Worm (Caenorhabditis elegans): ENCODE data around the gene citk-2.

The citk-2 gene

ce11 chrII:4987257-4987656 lies 12.1 kb upstream of the citk-2 start:
- TF ChIP-seq xbp-1 (tag; optimal IDR thresholded peaks at IDR 0.05) (no peak), nhr-90 (tag; optimal IDR thresholded peaks at IDR 0.05; ENCODE audit: poor library complexity) (no peak), mdl-1 (tag; optimal IDR thresholded peaks at IDR 0.05) (no peak), alr-1 (tag; optimal IDR thresholded peaks at IDR 0.05; ENCODE audit: borderline replicate concordance) (no peak)

- TF ChIP-seq isw-1 (GFP tag; IDR thresholded peaks at IDR 0.05) (no peak), fkh-10 (GFP tag; optimal IDR thresholded peaks at IDR 0.05) (no peak), fkh-8 (tag; optimal IDR thresholded peaks at IDR 0.05) (no peak), lin-14 (GFP tag; optimal IDR thresholded peaks at IDR 0.05) (no peak), mab-9 (GFP tag; IDR thresholded peaks at IDR 0.05) (no peak), blmp-1 (tag; optimal IDR thresholded peaks at IDR 0.05) (no peak), jun-1 (tag; optimal IDR thresholded peaks at IDR 0.05) (no peak), aly-2 (tag; optimal IDR thresholded peaks at IDR 0.05) (no peak), tbx-2 (tag; optimal IDR thresholded peaks at IDR 0.05) (no peak), pag-3 (tag; optimal IDR thresholded peaks at IDR 0.05; ENCODE audit: borderline replicate concordance, insufficient read depth) (no peak), efl-3 (GFP tag; optimal IDR thresholded peaks at IDR 0.05) (no peak), elt-3 (tag; optimal IDR thresholded peaks at IDR 0.05) (no peak)
These were observed 9.5 kb upstream of the citk-2 start, which contains the start of gene T27F7.12 for ce11 chrII:4989802-4990201. TSS of gene T27F7.12 (plus strand) at chrII:4990102.

DNA sequence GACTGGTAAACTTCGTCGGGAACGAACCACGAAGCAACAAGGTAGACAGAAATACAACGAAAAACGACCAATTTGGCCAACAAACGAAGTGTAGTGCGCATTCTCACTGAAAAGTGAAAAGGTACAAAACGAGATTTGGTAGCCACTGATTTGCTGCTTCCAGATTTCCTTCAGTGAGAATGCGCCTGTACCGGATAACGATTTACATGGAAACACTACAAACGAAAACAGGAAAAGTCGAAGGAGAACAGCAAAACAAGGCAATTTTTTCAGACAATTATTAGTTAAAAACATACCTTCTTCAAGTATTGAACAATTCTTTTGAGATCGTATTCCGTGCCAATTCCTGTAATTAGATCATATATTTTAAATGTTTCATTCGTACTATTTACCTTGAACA lies 6.3 kb upstream of the citk-2 start, which contains the start of gene pigb-1:
TSS of gene pigb-1 (minus strand) at position 101 of the 400 bp plus-strand sequence.
- TF ChIP-seq nhr-90 (tag; optimal IDR thresholded peaks at IDR 0.05; ENCODE audit: poor library complexity) = no peak
- TF ChIP-seq nhr-237 (tag; optimal IDR thresholded peaks at IDR 0.05) = no peak

DNA sequence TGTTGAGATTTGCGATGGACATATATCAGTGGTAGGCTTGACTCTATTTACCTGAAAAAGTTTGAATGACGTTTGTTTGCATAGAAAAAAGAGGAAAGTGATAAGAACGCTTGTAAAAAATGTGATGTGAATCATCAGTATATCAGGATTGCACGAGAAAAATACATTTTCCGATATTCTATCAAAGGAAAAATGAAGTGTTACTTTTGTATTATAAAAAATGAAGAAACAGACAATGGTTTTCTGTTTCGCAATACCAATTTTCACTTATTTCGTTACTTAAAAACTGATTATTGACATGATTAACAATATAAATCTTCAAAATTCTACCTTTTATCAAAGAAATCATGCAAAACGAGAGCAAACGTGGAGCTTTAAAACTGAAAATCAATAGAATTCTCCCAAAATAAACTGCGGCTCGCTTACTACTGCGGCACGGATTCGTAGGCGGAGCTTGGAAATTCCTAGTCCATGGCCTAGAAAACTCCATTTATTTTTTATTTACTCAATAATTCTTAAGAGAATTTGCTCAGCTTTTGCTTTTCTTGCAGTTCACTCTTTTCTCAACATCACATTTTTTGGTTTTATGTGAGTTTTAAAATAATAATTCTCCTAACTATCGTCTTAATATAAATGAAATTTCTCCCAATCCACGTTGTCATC lies 5.7 kb upstream of the citk-2 start, which contains the start of the genes eif-1 and vps-24:
TSS of gene eif-1 (minus strand) at position 51 of the 663 bp plus-strand sequence.
TSS of gene vps-24 (plus strand) at position 469 of the 663 bp plus-strand sequence.
- TF ChIP-seq rnt-1 (tag; optimal IDR thresholded peaks at IDR 0.05) (peak; percentile 65), blmp-1 (tag; optimal IDR thresholded peaks at IDR 0.05) (peak; percentile 12), isw-1 (GFP tag; IDR thresholded peaks at IDR 0.05) (peak; percentile 39; the same call in 1 of the 2 replicates), nhr-85 (tag) (peak; percentile 64), sptf-1 (tag; optimal IDR thresholded peaks at IDR 0.05) (no peak), fkh-10 (GFP tag; optimal IDR thresholded peaks at IDR 0.05) (no peak), nhr-84 (tag; optimal IDR thresholded peaks at IDR 0.05) (no peak), lin-15B (tag; optimal IDR thresholded peaks at IDR 0.05) (peak; percentile 56), skn-1 (tag; optimal IDR thresholded peaks at IDR 0.05) (peak; percentile 2), nhr-12 (tag; optimal IDR thresholded peaks at IDR 0.05) (no peak), ceh-82 (tag; optimal IDR thresholded peaks at IDR 0.05) (peak in 1 of 3 experiments; percentile 65), mab-9 (GFP tag; IDR thresholded peaks at IDR 0.05) (no peak), nhr-71 (tag; optimal IDR thresholded peaks at IDR 0.05) (peak; percentile 55), irx-1 (tag; optimal IDR thresholded peaks at IDR 0.05) (peak; percentile 30), aly-2 (tag; optimal IDR thresholded peaks at IDR 0.05) (no peak), lsy-2 (tag; optimal IDR thresholded peaks at IDR 0.05) (peak; percentile 53 to 74), nhr-20 (tag; optimal IDR thresholded peaks at IDR 0.05) (peak; percentile 27), dsc-1 (tag; optimal IDR thresholded peaks at IDR 0.05) (peak; percentile 30), xbp-1 (tag; optimal IDR thresholded peaks at IDR 0.05) (peak; percentile 29), ceh-63 (GFP tag; optimal IDR thresholded peaks at IDR 0.05) (no peak), tlp-1 (tag; optimal IDR thresholded peaks at IDR 0.05) (no peak), snu-23 (GFP tag; optimal IDR thresholded peaks at IDR 0.05) (peak; percentile 47), lin-14 (GFP tag; optimal IDR thresholded peaks at IDR 0.05) (peak; percentile 49), nhr-47 (tag; optimal IDR thresholded peaks at IDR 0.05) (peak; percentile 46), lin-13 (GFP tag; optimal IDR thresholded peaks at IDR 0.05) (peak; percentile 17), C16A3.4 (tag; optimal IDR thresholded peaks at IDR 0.05) (peak; percentile 30), dpl-1 (GFP tag; optimal IDR thresholded peaks at IDR 0.05) (peak; percentile 55 to 77 (median 59)), swsn-7 (tag; optimal IDR thresholded peaks at IDR 0.05) (peak; percentile 12), fkh-8 (tag; optimal IDR thresholded peaks at IDR 0.05) (peak; percentile 16), snpc-4 (tag; optimal IDR thresholded peaks at IDR 0.05) (peak; percentile 29), F16B12.6 (tag; optimal IDR thresholded peaks at IDR 0.05) (peak; percentile 24), tbx-2 (tag; optimal IDR thresholded peaks at IDR 0.05) (peak; percentile 47), lir-3 (tag; optimal IDR thresholded peaks at IDR 0.05; ENCODE audit: poor library complexity) (peak; percentile 58), ceh-90 (tag; optimal IDR thresholded peaks at IDR 0.05) (peak; percentile 62), efl-1 (optimal IDR thresholded peaks at IDR 0.05) (peak; percentile 57 to 64), efl-1 (GFP tag; optimal IDR thresholded peaks at IDR 0.05 in 1 of 2) (peak; percentile 72 to 95)
